Worm (Caenorhabditis elegans): Measurements from ENCODE around the gene F39G3.2.

F39G3.2 gene

ce11 chrV:4693282-4693588 lies 44.4 kb upstream of the F39G3.2 start:
- TF ChIP-seq ZK546.5 (tag; optimal IDR thresholded peaks at IDR 0.05), result no peak
- no peak for TF ChIP-seq ama-1 (optimal IDR thresholded peaks at IDR 0.05)
- no peak for TF ChIP-seq nhr-23 (tag; optimal IDR thresholded peaks at IDR 0.05)
- no peak for TF ChIP-seq lin-15B (tag; optimal IDR thresholded peaks at IDR 0.05)
- peak; percentile 7 for TF ChIP-seq egl-5 (tag; optimal IDR thresholded peaks at IDR 0.05)
- no peak for TF ChIP-seq ztf-4 (tag; optimal IDR thresholded peaks at IDR 0.05)
- peak; percentile 7 for TF ChIP-seq lin-39 (tag; optimal IDR thresholded peaks at IDR 0.05)
- peak; percentile 32 for TF ChIP-seq nhr-11 (tag; optimal IDR thresholded peaks at IDR 0.05)
- TF ChIP-seq skn-1 (tag; optimal IDR thresholded peaks at IDR 0.05), result no peak
- TF ChIP-seq nfya-1 (tag; optimal IDR thresholded peaks at IDR 0.05; ENCODE audit: insufficient read depth), result peak; percentile 39
- no peak for TF ChIP-seq elt-3 (tag; optimal IDR thresholded peaks at IDR 0.05)
- TF ChIP-seq nhr-12 (tag; optimal IDR thresholded peaks at IDR 0.05), result no peak
- no peak for TF ChIP-seq ceh-16 (tag; optimal IDR thresholded peaks at IDR 0.05)
- TF ChIP-seq ceh-28 (tag; optimal IDR thresholded peaks at IDR 0.05), result no peak
- no peak for TF ChIP-seq nhr-237 (tag; optimal IDR thresholded peaks at IDR 0.05)

- no peak for TF ChIP-seq mdl-1 (tag; optimal IDR thresholded peaks at IDR 0.05)
- TF ChIP-seq nhr-11 (tag; optimal IDR thresholded peaks at IDR 0.05), result peak; percentile 68
- no peak for TF ChIP-seq sea-2 (GFP tag; optimal IDR thresholded peaks at IDR 0.05)
- peak; percentile 80 for TF ChIP-seq elt-1 (tag; optimal IDR thresholded peaks at IDR 0.05)
- TF ChIP-seq lin-39 (tag; optimal IDR thresholded peaks at IDR 0.05), result peak; percentile 41
These were observed 43.1 kb upstream of the F39G3.2 start for ce11 chrV:4694466-4695092.

- TF ChIP-seq elt-1 (tag; optimal IDR thresholded peaks at IDR 0.05) (no peak), ztf-4 (tag; optimal IDR thresholded peaks at IDR 0.05) (no peak), unc-39 (tag; optimal IDR thresholded peaks at IDR 0.05) (no peak), pha-4 (tag; optimal IDR thresholded peaks at IDR 0.05) (no peak), ZK546.5 (tag; optimal IDR thresholded peaks at IDR 0.05) (no peak), daf-12 (tag; optimal IDR thresholded peaks at IDR 0.05) (no peak), nhr-28 (tag; optimal IDR thresholded peaks at IDR 0.05) (no peak), ztf-11 (tag; optimal IDR thresholded peaks at IDR 0.05) (no peak), nhr-12 (tag; optimal IDR thresholded peaks at IDR 0.05) (no peak), fkh-10 (GFP tag; optimal IDR thresholded peaks at IDR 0.05) (no peak), ceh-28 (tag; optimal IDR thresholded peaks at IDR 0.05) (no peak), unc-62 (GFP tag; optimal IDR thresholded peaks at IDR 0.05) (no peak), egl-27 (tag; optimal IDR thresholded peaks at IDR 0.05) (no peak), nhr-25 (tag; optimal IDR thresholded peaks at IDR 0.05) (no peak), ama-1 (optimal IDR thresholded peaks at IDR 0.05) (no peak), lin-15B (tag; optimal IDR thresholded peaks at IDR 0.05) (no peak), R02D3.7 (tag; optimal IDR thresholded peaks at IDR 0.05) (no peak), snpc-4 (tag; optimal IDR thresholded peaks at IDR 0.05) (no peak)
These were observed 39.0 kb upstream of the F39G3.2 start for ce11 chrV:4698675-4699074.

- no peak for TF ChIP-seq daf-12 (tag; optimal IDR thresholded peaks at IDR 0.05)
- TF ChIP-seq elt-3 (tag; optimal IDR thresholded peaks at IDR 0.05), result no peak
- TF ChIP-seq pqm-1 (tag; optimal IDR thresholded peaks at IDR 0.05), result no peak
- no peak for TF ChIP-seq elt-1 (tag; optimal IDR thresholded peaks at IDR 0.05)
- TF ChIP-seq sea-2 (GFP tag; optimal IDR thresholded peaks at IDR 0.05), result no peak
- no peak for TF ChIP-seq nhr-28 (tag; optimal IDR thresholded peaks at IDR 0.05)
- no peak for TF ChIP-seq ceh-82 (tag; optimal IDR thresholded peaks at IDR 0.05)
- TF ChIP-seq lsy-12 (tag; optimal IDR thresholded peaks at IDR 0.05), result no peak
- no peak for TF ChIP-seq nhr-76 (tag; optimal IDR thresholded peaks at IDR 0.05)
- TF ChIP-seq nhr-43 (tag; optimal IDR thresholded peaks at IDR 0.05; ENCODE audit: poor library complexity, severe bottlenecking), result no peak
- no peak for TF ChIP-seq fos-1 (tag; optimal IDR thresholded peaks at IDR 0.05)
- no peak for TF ChIP-seq ceh-28 (tag; optimal IDR thresholded peaks at IDR 0.05)
These were observed 37.4 kb upstream of the F39G3.2 start, which contains the start of gene ZC266.1 for ce11 chrV:4700189-4700588. Gene ZC266.1, minus strand, starts transcription at chrV:4700289.

ce11 chrV:4707646-4708045 lies 30.0 kb upstream of the F39G3.2 start:
- TF ChIP-seq fkh-2 (tag; optimal IDR thresholded peaks at IDR 0.05) (no peak), lin-39 (tag; optimal IDR thresholded peaks at IDR 0.05) (no peak), sea-2 (GFP tag; optimal IDR thresholded peaks at IDR 0.05) (no peak), fkh-10 (GFP tag; optimal IDR thresholded peaks at IDR 0.05) (no peak), elt-2 (tag; optimal IDR thresholded peaks at IDR 0.05) (no peak), snpc-4 (tag; optimal IDR thresholded peaks at IDR 0.05) (no peak), tbx-2 (tag; optimal IDR thresholded peaks at IDR 0.05) (no peak), elt-3 (tag; optimal IDR thresholded peaks at IDR 0.05) (no peak), lsy-12 (tag; optimal IDR thresholded peaks at IDR 0.05) (no peak), nhr-25 (tag; optimal IDR thresholded peaks at IDR 0.05) (no peak), nhr-12 (tag; optimal IDR thresholded peaks at IDR 0.05) (no peak), pqm-1 (tag; optimal IDR thresholded peaks at IDR 0.05) (no peak), jun-1 (tag; optimal IDR thresholded peaks at IDR 0.05) (no peak), unc-39 (tag; optimal IDR thresholded peaks at IDR 0.05) (no peak), nhr-28 (tag; optimal IDR thresholded peaks at IDR 0.05) (no peak), nhr-43 (tag; optimal IDR thresholded peaks at IDR 0.05; ENCODE audit: poor library complexity, severe bottlenecking) (no peak), nhr-23 (tag; optimal IDR thresholded peaks at IDR 0.05) (no peak), elt-1 (tag; optimal IDR thresholded peaks at IDR 0.05) (no peak), ama-1 (optimal IDR thresholded peaks at IDR 0.05) (no peak)
